Fruit fly (Drosophila melanogaster): ENCODE measurements around the gene CG42354.

CG42354 gene

dm6 chrX:16140603-16141002 is 35.9 kb upstream of the CG42354 start (continued):
- TF ChIP-seq Nf-YA (GFP tag; IDR thresholded peaks at IDR 0.05) (no peak), Xrp1 (GFP tag; IDR thresholded peaks at IDR 0.05) (peak; percentile 66), pita (GFP tag; optimal IDR thresholded peaks at IDR 0.05) (no peak), CG10543 (GFP tag; optimal IDR thresholded peaks at IDR 0.05) (peak; percentile 50), CG3726 (GFP tag; IDR thresholded peaks at IDR 0.05) (0 out of 3 replicates have a peak, but pooled peaks have one; percentile 21), CG11093 (GFP tag; IDR thresholded peaks at IDR 0.05) (no peak), repo (GFP tag; optimal IDR thresholded peaks at IDR 0.05) (no peak), Hr3 (GFP tag; optimal IDR thresholded peaks at IDR 0.05) (peak; percentile 66), CG17186 (GFP tag; optimal IDR thresholded peaks at IDR 0.05) (peak; percentile 10), Fer1 (GFP tag; optimal IDR thresholded peaks at IDR 0.05) (peak; percentile 22), disco-r (GFP tag; optimal IDR thresholded peaks at IDR 0.05) (peak; percentile 36), CG7745 (tag; optimal IDR thresholded peaks at IDR 0.05) (no peak), gcm2 (GFP tag; optimal IDR thresholded peaks at IDR 0.05) (no peak), az2 (GFP tag; optimal IDR thresholded peaks at IDR 0.05) (peak; percentile 70), CG17361 (GFP tag; IDR thresholded peaks at IDR 0.05) (peak; percentile 94), Blimp-1 (GFP tag; optimal IDR thresholded peaks at IDR 0.05) (peak; percentile 66), ftz-f1 (GFP tag; optimal IDR thresholded peaks at IDR 0.05) (no peak), PHDP (tag; optimal IDR thresholded peaks at IDR 0.05) (peak; percentile 76), CG13287 (GFP tag; IDR thresholded peaks at IDR 0.05; ENCODE audit: partially characterized antibody) (no peak), B-H2 (GFP tag; optimal IDR thresholded peaks at IDR 0.05) (no peak), ase (GFP tag; IDR thresholded peaks at IDR 0.05) (no peak), jing (GFP tag; optimal IDR thresholded peaks at IDR 0.05) (peak; percentile 35), CG34224 (GFP tag; IDR thresholded peaks at IDR 0.05; ENCODE audit: partially characterized antibody) (no peak), crc (GFP tag; optimal IDR thresholded peaks at IDR 0.05) (no peak), Oli (tag; optimal IDR thresholded peaks at IDR 0.05) (peak; percentile 86), Ets97D (GFP tag; optimal IDR thresholded peaks at IDR 0.05) (no peak), chn (GFP tag; optimal IDR thresholded peaks at IDR 0.05) (peak; percentile 47), Mes4 (GFP tag; optimal IDR thresholded peaks at IDR 0.05) (peak; percentile 4), hth (optimal IDR thresholded peaks at IDR 0.05) (no peak), wdn (GFP tag; IDR thresholded peaks at IDR 0.05) (no peak), tin (GFP tag; optimal IDR thresholded peaks at IDR 0.05) (peak; percentile 37), bowl (GFP tag; IDR thresholded peaks at IDR 0.05) (no peak), nerfin-2 (GFP tag; IDR thresholded peaks at IDR 0.05; ENCODE audit: partially characterized antibody) (no peak), CG7556 (GFP tag; optimal IDR thresholded peaks at IDR 0.05) (peak; percentile 86), CG9215 (GFP tag; IDR thresholded peaks at IDR 0.05) (no peak), tx (GFP tag; optimal IDR thresholded peaks at IDR 0.05) (no peak), CoRest (tag; optimal IDR thresholded peaks at IDR 0.05) (peak; percentile 87), gfzf (GFP tag; optimal IDR thresholded peaks at IDR 0.05) (no peak), Antp (GFP tag; optimal IDR thresholded peaks at IDR 0.05) (no peak), Mrtf (GFP tag; IDR thresholded peaks at IDR 0.05) (no peak), Adf1 (GFP tag; IDR thresholded peaks at IDR 0.05) (no peak), CG17328 (GFP tag; IDR thresholded peaks at IDR 0.05) (0 out of 2 replicates have a peak, but pooled peaks have one; percentile 28), Bgb (GFP tag; IDR thresholded peaks at IDR 0.05; ENCODE audit: partially characterized antibody) (no peak), mam (GFP tag; optimal IDR thresholded peaks at IDR 0.05) (no peak), maf-S (GFP tag; optimal IDR thresholded peaks at IDR 0.05) (no peak), CG32772 (GFP tag; IDR thresholded peaks at IDR 0.05) (0 out of 2 replicates have a peak, but pooled peaks have one; percentile 30), lmd (GFP tag; IDR thresholded peaks at IDR 0.05) (peak; percentile 60), CG8478 (optimal IDR thresholded peaks at IDR 0.05) (no peak), Atf6 (GFP tag; IDR thresholded peaks at IDR 0.05) (peak; percentile 53; the same call in 1 of the 2 replicates), CG1603 (tag; optimal IDR thresholded peaks at IDR 0.05) (no peak), CG7357 (GFP tag; IDR thresholded peaks at IDR 0.05) (0 out of 3 replicates have a peak, but pooled peaks have one; percentile 7), Max (GFP tag; optimal IDR thresholded peaks at IDR 0.05) (peak; percentile 10), tgo (GFP tag; IDR thresholded peaks at IDR 0.05) (peak; percentile 53)
